Worm (Caenorhabditis elegans) whole organism, young adult: ENCODE results near the gene F49H12.3.

Experiments used
- F10E7.11 ChIP-seq: sonication (generic microtip); optimal IDR thresholded peaks from 2 replicates; lab custom pipeline; 2017; ENCODE audit warnings: mild to moderate bottlenecking, missing genetic modification characterization, moderate library complexity, missing compliant biosample characterization
- akir-1 ChIP-seq: fragments of 200-800 bp; sonication (Bioruptor generic); optimal IDR thresholded peaks from 2 replicates; lab custom pipeline; 2018; ENCODE audit warnings: mild to moderate bottlenecking, missing genetic modification characterization, moderate library complexity, missing compliant biosample characterization
- ama-1 ChIP-seq, 3 experiments: fragments of 150-350 bp in 1 of 3; sonication (generic microtip) in 2 of 3; optimal IDR thresholded peaks; 2 replicates each; lab custom pipeline; 2014 to 2018; ENCODE audit warnings: missing biosample characterization in 2 of 3, missing genetic modification characterization in 2 of 3, missing genetic modification reagents in 2 of 3
- dpl-1 ChIP-seq: fragments of 150-350 bp; optimal IDR thresholded peaks from 2 replicates; lab custom pipeline; 2014; ENCODE audit warnings: missing biosample characterization, missing genetic modification reagents, missing genetic modification characterization
- egl-44 ChIP-seq: fragments of 200-800 bp; sonication (Bioruptor generic); IDR thresholded peaks from 2 replicates; pipeline ENCODE4 v1.3.6; 2022; ENCODE audit warnings: missing genetic modification reagents, missing genetic modification characterization, missing compliant biosample characterization
- hrde-1 ChIP-seq: sonication (generic microtip); optimal IDR thresholded peaks from 2 replicates; lab custom pipeline; 2016; ENCODE audit warnings: missing genetic modification characterization, mild to moderate bottlenecking, missing compliant biosample characterization, moderate library complexity, missing genotype, missing genetic modification reagents, borderline replicate concordance
- mel-28 ChIP-seq: sonication (generic microtip); optimal IDR thresholded peaks from 2 replicates; lab custom pipeline; 2016; ENCODE audit warnings: borderline replicate concordance, mild to moderate bottlenecking, missing genetic modification characterization, missing compliant biosample characterization
- nfyb-1 ChIP-seq: fragments of 200-800 bp; sonication (Bioruptor generic); IDR thresholded peaks from 2 replicates; pipeline ENCODE4 v1.3.6; 2022; ENCODE audit warnings: missing genetic modification reagents, missing genetic modification characterization, missing compliant biosample characterization
- pha-4 ChIP-seq: fragments of 150-350 bp; sonication (generic microtip); optimal IDR thresholded peaks from 2 replicates; lab custom pipeline; 2014; ENCODE audit warnings: missing biosample characterization, missing genetic modification reagents, missing genetic modification characterization
- unc-62 ChIP-seq: fragments of 150-350 bp; optimal IDR thresholded peaks from 2 replicates; lab custom pipeline; 2014; ENCODE audit warnings: missing biosample characterization, missing genetic modification reagents, missing genetic modification characterization
- ztf-26 ChIP-seq: sonication (generic microtip); optimal IDR thresholded peaks from 2 replicates; lab custom pipeline; 2017; ENCODE audit warnings: missing genetic modification characterization, missing compliant biosample characterization

DNA sequence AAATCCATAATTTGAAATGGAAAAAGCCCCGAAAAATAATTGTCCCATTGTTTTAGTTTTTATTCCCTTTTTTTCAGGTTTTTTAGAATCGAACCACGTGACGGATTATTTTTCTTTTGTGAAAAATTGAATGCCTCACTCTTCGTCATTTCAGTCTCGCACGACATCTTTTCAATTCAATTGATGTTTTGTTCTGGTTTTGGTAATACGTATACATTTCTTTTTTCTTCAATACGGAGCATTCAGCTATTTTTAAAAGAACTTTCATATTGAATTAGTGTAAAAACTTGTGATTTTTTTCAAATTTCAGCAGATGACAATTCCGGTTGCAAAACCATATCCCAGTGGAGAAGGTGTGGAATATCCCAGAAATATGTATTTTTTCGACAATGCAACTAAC lies 19.4 kb upstream of the F49H12.3 start, which contains the start of gene F49H12.7:
- no peak for TF ChIP-seq hrde-1 (tag; lab: Kevin White, UChicago)
- no peak for TF ChIP-seq unc-62
- TF ChIP-seq mel-28 (tag; lab: Kevin White, UChicago) = no peak
- TF ChIP-seq ztf-26 (tag; lab: Kevin White, UChicago) = no peak
- TF ChIP-seq akir-1 (GFP tag; lab: Kevin White, UChicago) = no peak
- TF ChIP-seq F10E7.11 (tag; lab: Kevin White, UChicago) = no peak
- no peak for TF ChIP-seq nfyb-1 (GFP tag; lab: Robert Waterston, UW)
- no peak for TF ChIP-seq ama-1 (optimal IDR thresholded peaks at IDR 0.05; lab: Kevin White, UChicago)
- no peak for TF ChIP-seq ama-1 (GFP tag; optimal IDR thresholded peaks at IDR 0.05; lab: Kevin White, UChicago)
- no peak for TF ChIP-seq pha-4
- TF ChIP-seq dpl-1 (GFP tag; lab: Kevin White, UChicago) = no peak
- TF ChIP-seq egl-44 (GFP tag; lab: Robert Waterston, UW) = no peak
